Fruit fly (Drosophila melanogaster) whole organism, adult: ENCODE data around the gene CG12395.

Experiments
- CG11617 ChIP-seq: fragments of 200-800 bp; sonication (Bioruptor generic); optimal IDR thresholded peaks from 2 replicates; lab custom pipeline; 2017; ENCODE audit warnings: mild to moderate bottlenecking, missing biosample characterization, missing genetic modification reagents, missing genetic modification characterization
- CG12768 ChIP-seq: fragments of 200-800 bp; sonication (Bioruptor generic); optimal IDR thresholded peaks from 2 replicates; lab custom pipeline; 2017; ENCODE audit warnings: missing biosample characterization, missing genetic modification characterization, mild to moderate bottlenecking, moderate library complexity, missing genetic modification reagents
- CG14711 ChIP-seq: fragments of 200-800 bp; sonication (Bioruptor generic); optimal IDR thresholded peaks from 2 replicates; lab custom pipeline; 2018; ENCODE audit warnings: missing biosample characterization, mild to moderate bottlenecking, missing genetic modification characterization, moderate library complexity
- CG1620 ChIP-seq: fragments of 200-800 bp; sonication (Bioruptor generic); optimal IDR thresholded peaks from 2 replicates; lab custom pipeline; 2016; ENCODE audit warnings: missing biosample characterization, missing genetic modification characterization
- CG33017 ChIP-seq: fragments of 200-800 bp; sonication (Bioruptor generic); optimal IDR thresholded peaks from 2 replicates; lab custom pipeline; 2018; ENCODE audit warnings: missing biosample characterization, mild to moderate bottlenecking, missing genetic modification characterization, moderate library complexity
- Crg-1 ChIP-seq: fragments of 200-800 bp; sonication (Bioruptor generic); optimal IDR thresholded peaks from 2 replicates; lab custom pipeline; 2016; ENCODE audit warnings: missing biosample characterization, missing genetic modification characterization
- Hr96 ChIP-seq: fragments of 200-800 bp; sonication (Bioruptor generic); optimal IDR thresholded peaks from 2 replicates; lab custom pipeline; 2016; ENCODE audit warnings: missing biosample characterization, missing genetic modification characterization
- bab1 ChIP-seq: fragments of 200-800 bp; sonication (Bioruptor generic); optimal IDR thresholded peaks from 3 replicates; lab custom pipeline; 2019; ENCODE audit warnings: missing biosample characterization, mild to moderate bottlenecking, missing genetic modification characterization, moderate library complexity
- cic ChIP-seq: fragments of 200-800 bp; sonication (Bioruptor generic); optimal IDR thresholded peaks from 2 replicates; lab custom pipeline; 2017; ENCODE audit warnings: missing biosample characterization, mild to moderate bottlenecking, missing genetic modification characterization, moderate library complexity
- kay ChIP-seq: fragments of 200-800 bp; sonication (Bioruptor generic); peaks from one replicate; lab custom pipeline; 2016; ENCODE audit warnings: missing biosample characterization, missing genetic modification characterization, borderline replicate concordance
- pad ChIP-seq: fragments of 200-800 bp; sonication (Bioruptor generic); optimal IDR thresholded peaks from 3 replicates; lab custom pipeline; 2017; ENCODE audit warnings: missing biosample characterization, missing genetic modification characterization, mild to moderate bottlenecking, moderate library complexity, missing genetic modification reagents

DNA sequence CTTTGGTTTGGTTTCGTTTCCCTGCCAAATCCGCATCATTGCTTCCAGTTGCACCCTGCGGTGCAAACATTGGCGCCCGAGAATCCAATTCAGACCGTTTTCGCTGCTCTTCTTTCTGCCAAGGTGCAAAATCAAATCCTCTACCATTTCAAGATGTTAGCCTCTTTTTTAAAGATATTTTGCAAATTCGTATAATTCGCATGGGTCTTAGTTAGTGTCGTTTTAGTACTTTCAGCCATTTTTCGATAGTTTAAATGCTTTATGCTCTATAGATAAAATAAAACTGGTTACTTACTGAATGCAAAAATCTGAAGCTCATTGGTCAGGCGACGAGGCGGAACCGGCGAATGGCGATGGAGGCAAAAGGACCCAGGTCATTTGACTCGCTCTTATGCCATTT, 49.0 kb upstream of the CG12395 start:
- TF ChIP-seq cic (GFP tag; lab: Kevin White, UChicago) (no peak), CG33017 (no peak), Crg-1 (no peak), CG14711 (tag; lab: Kevin White, UChicago) (no peak), CG1620 (GFP tag; lab: Kevin White, UChicago) (no peak), bab1 (GFP tag; lab: Kevin White, UChicago) (no peak), Hr96 (no peak), kay (no peak), CG11617 (GFP tag; lab: Kevin White, UChicago) (no peak), pad (GFP tag; lab: Kevin White, UChicago) (no peak), CG12768 (GFP tag; lab: Kevin White, UChicago) (no peak)
